Fruit fly (Drosophila melanogaster) whole organism, embryonic: ENCODE data around the gene Argp.
A peak's percentile ranks its signal among the peaks of the same experiment; 100 is the strongest.

Experiments used
- CG11695 ChIP-seq: fragments of 200-800 bp; sonication (Bioruptor generic); IDR thresholded peaks from 3 replicates; pipeline ENCODE4 v1.3.6; 2022; ENCODE audit warnings: missing biosample characterization, missing genetic modification characterization
- CG12299 ChIP-seq: fragments of 200-800 bp; sonication (Bioruptor generic); optimal IDR thresholded peaks from 2 replicates; lab custom pipeline; 2018; ENCODE audit warnings: missing biosample characterization, mild to moderate bottlenecking, missing genetic modification characterization
- CG1233 ChIP-seq: fragments of 200-800 bp; sonication (Bioruptor generic); optimal IDR thresholded peaks from 4 replicates; lab custom pipeline; 2018; ENCODE audit warnings: missing biosample characterization, mild to moderate bottlenecking, missing genetic modification characterization
- CG12942 ChIP-seq: fragments of 200-800 bp; sonication (Bioruptor generic); optimal IDR thresholded peaks from 3 replicates; lab custom pipeline; 2016; ENCODE audit warnings: missing biosample characterization, missing genetic modification characterization
- CG14710 ChIP-seq: fragments of 200-800 bp; sonication (Bioruptor generic); optimal IDR thresholded peaks from 3 replicates; lab custom pipeline; 2019; ENCODE audit warnings: missing biosample characterization, mild to moderate bottlenecking, missing genetic modification characterization, moderate library complexity
- CG15269 ChIP-seq: fragments of 200-800 bp; sonication (Bioruptor generic); optimal IDR thresholded peaks from 2 replicates; lab custom pipeline; 2018; ENCODE audit warnings: missing biosample characterization, mild to moderate bottlenecking, missing genetic modification characterization, moderate library complexity
- CG1529 ChIP-seq: fragments of 200-800 bp; sonication (Bioruptor generic); optimal IDR thresholded peaks from 3 replicates; lab custom pipeline; 2018; ENCODE audit warnings: missing biosample characterization, missing genetic modification characterization
- CG16779 ChIP-seq: fragments of 200-800 bp; sonication (Bioruptor generic); IDR thresholded peaks from 2 replicates; pipeline ENCODE4 v1.3.6; 2022; ENCODE audit warnings: missing biosample characterization, missing genetic modification characterization
- CG2202 ChIP-seq: fragments of 200-800 bp; sonication (Bioruptor generic); optimal IDR thresholded peaks from 2 replicates; lab custom pipeline; 2018; ENCODE audit warnings: missing biosample characterization, mild to moderate bottlenecking, missing genetic modification characterization
- CG2875 ChIP-seq: fragments of 200-800 bp; sonication (Bioruptor generic); optimal IDR thresholded peaks from 2 replicates; lab custom pipeline; 2017; ENCODE audit warnings: missing biosample characterization, mild to moderate bottlenecking, missing genetic modification characterization, missing genetic modification reagents
- CG3163 ChIP-seq: fragments of 200-800 bp; sonication (Bioruptor generic); optimal IDR thresholded peaks from 3 replicates; lab custom pipeline; 2016; ENCODE audit warnings: missing biosample characterization, missing genetic modification characterization
- CG42726 ChIP-seq: fragments of 200-800 bp; sonication (Bioruptor generic); IDR thresholded peaks from 2 replicates; pipeline ENCODE4 v1.3.6; 2022; ENCODE audit warnings: missing biosample characterization, missing genetic modification characterization; ENCODE audit not compliant: partially characterized antibody
- CG4707 ChIP-seq: fragments of 200-800 bp; sonication (Bioruptor generic); optimal IDR thresholded peaks from 2 replicates; lab custom pipeline; 2018; ENCODE audit warnings: missing biosample characterization, mild to moderate bottlenecking, missing genetic modification characterization, moderate library complexity
- CG5953 ChIP-seq: fragments of 200-800 bp; sonication (Bioruptor generic); IDR thresholded peaks from 2 replicates; pipeline ENCODE4 v1.3.6; 2022; ENCODE audit warnings: missing biosample characterization, missing genetic modification characterization
- CG6689 ChIP-seq: fragments of 200-800 bp; sonication (Bioruptor generic); IDR thresholded peaks from 2 replicates; pipeline ENCODE4 v1.3.6; 2022; ENCODE audit warnings: missing biosample characterization, missing genetic modification characterization
- CG7786 ChIP-seq: fragments of 200-800 bp; sonication (Bioruptor generic); optimal IDR thresholded peaks from 2 replicates; lab custom pipeline; 2016; ENCODE audit warnings: missing biosample characterization, missing genetic modification characterization
- CG8089 ChIP-seq: fragments of 200-800 bp; sonication (Bioruptor generic); optimal IDR thresholded peaks from 3 replicates; lab custom pipeline; 2016; ENCODE audit warnings: missing biosample characterization, missing genetic modification characterization
- CG8290 ChIP-seq, 3 experiments: fragments of 200-800 bp; sonication (Bioruptor generic); optimal IDR thresholded peaks; 2 replicates each; lab custom pipeline; 2016 to 2019; ENCODE audit warnings: missing biosample characterization in 3 of 3, missing genetic modification characterization in 3 of 3, mild to moderate bottlenecking in 2 of 3, moderate library complexity in 1 of 3
- CG9215 ChIP-seq: fragments of 200-800 bp; sonication (Bioruptor generic); IDR thresholded peaks from 2 replicates; pipeline ENCODE4 v1.3.6; 2022; ENCODE audit warnings: missing biosample characterization, missing genetic modification characterization
- CG9876 ChIP-seq: fragments of 200-800 bp; sonication (Bioruptor generic); optimal IDR thresholded peaks from 2 replicates; lab custom pipeline; 2016; ENCODE audit warnings: missing biosample characterization, missing genetic modification characterization
- D19A ChIP-seq: fragments of 200-800 bp; optimal IDR thresholded peaks from 3 replicates; lab custom pipeline; 2019; ENCODE audit warnings: missing biosample characterization, mild to moderate bottlenecking, missing genetic modification characterization, moderate library complexity
- Dp ChIP-seq: fragments of 200-800 bp; sonication (Bioruptor generic); optimal IDR thresholded peaks from 2 replicates; lab custom pipeline; 2018; ENCODE audit warnings: missing biosample characterization, mild to moderate bottlenecking, missing genetic modification characterization, moderate library complexity
- Dref ChIP-seq: fragments of 200-800 bp; sonication (Bioruptor generic); IDR thresholded peaks from 2 replicates; pipeline ENCODE4 v1.3.6; 2022; ENCODE audit warnings: missing biosample characterization, missing genetic modification characterization
- Drgx ChIP-seq: fragments of 200-800 bp; sonication (Bioruptor generic); IDR thresholded peaks from 2 replicates; pipeline ENCODE4 v1.3.6; 2022; ENCODE audit warnings: missing biosample characterization, missing genetic modification characterization
- Elba2 ChIP-seq: fragments of 200-800 bp; sonication (Bioruptor generic); optimal IDR thresholded peaks from 3 replicates; lab custom pipeline; 2016; ENCODE audit warnings: missing biosample characterization, missing genetic modification characterization
- Ets65A ChIP-seq: fragments of 200-800 bp; sonication (Bioruptor generic); peaks from one replicate; lab custom pipeline; 2016; ENCODE audit warnings: missing biosample characterization, missing genetic modification characterization
- Ets97D ChIP-seq: fragments of 200-800 bp; sonication (Bioruptor generic); optimal IDR thresholded peaks from 3 replicates; lab custom pipeline; 2016; ENCODE audit warnings: missing biosample characterization, missing genetic modification characterization
- Fer3 ChIP-seq: fragments of 200-800 bp; sonication (Bioruptor generic); optimal IDR thresholded peaks from 2 replicates; lab custom pipeline; 2018; ENCODE audit warnings: missing biosample characterization, mild to moderate bottlenecking, missing genetic modification characterization, moderate library complexity
- HHEX ChIP-seq: fragments of 200-800 bp; sonication (Bioruptor generic); optimal IDR thresholded peaks from 3 replicates; lab custom pipeline; 2017; ENCODE audit warnings: missing biosample characterization, mild to moderate bottlenecking, missing genetic modification characterization, missing genetic modification reagents
- HLHmδ ChIP-seq: fragments of 200-800 bp; sonication (Bioruptor generic); optimal IDR thresholded peaks from 2 replicates; lab custom pipeline; 2018; ENCODE audit warnings: missing biosample characterization, mild to moderate bottlenecking, missing genetic modification characterization, moderate library complexity
- Hr78 ChIP-seq, 2 experiments: fragments of 200-800 bp in 1 of 2; fragments of >200 bp in 1 of 2; sonication (Bioruptor generic) in 1 of 2; optimal IDR thresholded peaks; 2 replicates each; lab custom pipeline; 2017 to 2019; ENCODE audit warnings: missing biosample characterization in 2 of 2, missing genetic modification characterization in 2 of 2, mild to moderate bottlenecking in 1 of 2, moderate library complexity in 1 of 2
- Med ChIP-seq: fragments of 200-800 bp; sonication (Bioruptor generic); peaks from one replicate; lab custom pipeline; 2016; ENCODE audit warnings: missing biosample characterization, missing genetic modification characterization, mild to moderate bottlenecking, inconsistent platforms, moderate library complexity
- Neu2 ChIP-seq: fragments of 200-800 bp; sonication (Bioruptor generic); optimal IDR thresholded peaks from 3 replicates; lab custom pipeline; 2016; ENCODE audit warnings: missing biosample characterization, missing genetic modification characterization, borderline replicate concordance
- Sox100B ChIP-seq: fragments of 200-800 bp; sonication (Bioruptor generic); optimal IDR thresholded peaks from 3 replicates; lab custom pipeline; 2018; ENCODE audit warnings: missing biosample characterization, mild to moderate bottlenecking, missing genetic modification characterization
- Sry-β ChIP-seq: fragments of 200-800 bp; sonication (Bioruptor generic); optimal IDR thresholded peaks from 2 replicates; lab custom pipeline; 2018; ENCODE audit warnings: missing biosample characterization, mild to moderate bottlenecking, missing genetic modification characterization, moderate library complexity
- danr ChIP-seq: fragments of 200-800 bp; sonication (Bioruptor generic); IDR thresholded peaks from 2 replicates; pipeline ENCODE4 v1.3.6; 2022; ENCODE audit warnings: missing biosample characterization, missing genetic modification characterization
- eve ChIP-seq, 2 experiments: fragments of >200 bp; optimal IDR thresholded peaks; 2 replicates each; lab custom pipeline; 2017; ENCODE audit warnings: missing biosample characterization in 2 of 2, missing genetic modification characterization in 2 of 2
- fd96Cb ChIP-seq: fragments of 200-800 bp; sonication (Bioruptor generic); optimal IDR thresholded peaks from 2 replicates; lab custom pipeline; 2018; ENCODE audit warnings: missing biosample characterization, mild to moderate bottlenecking, missing genetic modification characterization, moderate library complexity
- jing ChIP-seq: fragments of 200-800 bp; sonication (Bioruptor generic); optimal IDR thresholded peaks from 2 replicates; lab custom pipeline; 2018; ENCODE audit warnings: missing biosample characterization, mild to moderate bottlenecking, missing genetic modification characterization
- nom ChIP-seq: fragments of 200-800 bp; sonication (Bioruptor generic); optimal IDR thresholded peaks from 2 replicates; lab custom pipeline; 2017; ENCODE audit warnings: missing biosample characterization, missing genetic modification characterization, mild to moderate bottlenecking, moderate library complexity, missing genetic modification reagents
- phol ChIP-seq: fragments of 200-800 bp; sonication (Bioruptor generic); optimal IDR thresholded peaks from 3 replicates; lab custom pipeline; 2018; ENCODE audit warnings: missing biosample characterization, mild to moderate bottlenecking, missing genetic modification characterization, moderate library complexity
- schlank ChIP-seq: fragments of 200-800 bp; sonication (Bioruptor generic); optimal IDR thresholded peaks from 2 replicates; lab custom pipeline; 2018; ENCODE audit warnings: missing biosample characterization, mild to moderate bottlenecking, missing genetic modification characterization
- sna ChIP-seq: fragments of 200-800 bp; sonication (Bioruptor generic); IDR thresholded peaks from 2 replicates; pipeline ENCODE4 v1.3.6; 2022; ENCODE audit warnings: missing biosample characterization, missing genetic modification characterization; ENCODE audit not compliant: partially characterized antibody
- stc ChIP-seq: fragments of 200-800 bp; sonication (Bioruptor generic); IDR thresholded peaks from 2 replicates; pipeline ENCODE4 v1.3.6; 2022; ENCODE audit warnings: missing biosample characterization, missing genetic modification characterization
- tap ChIP-seq: fragments of 200-800 bp; optimal IDR thresholded peaks from 3 replicates; lab custom pipeline; 2019; ENCODE audit warnings: missing biosample characterization, mild to moderate bottlenecking, missing genetic modification characterization, moderate library complexity

Argp gene

DNA sequence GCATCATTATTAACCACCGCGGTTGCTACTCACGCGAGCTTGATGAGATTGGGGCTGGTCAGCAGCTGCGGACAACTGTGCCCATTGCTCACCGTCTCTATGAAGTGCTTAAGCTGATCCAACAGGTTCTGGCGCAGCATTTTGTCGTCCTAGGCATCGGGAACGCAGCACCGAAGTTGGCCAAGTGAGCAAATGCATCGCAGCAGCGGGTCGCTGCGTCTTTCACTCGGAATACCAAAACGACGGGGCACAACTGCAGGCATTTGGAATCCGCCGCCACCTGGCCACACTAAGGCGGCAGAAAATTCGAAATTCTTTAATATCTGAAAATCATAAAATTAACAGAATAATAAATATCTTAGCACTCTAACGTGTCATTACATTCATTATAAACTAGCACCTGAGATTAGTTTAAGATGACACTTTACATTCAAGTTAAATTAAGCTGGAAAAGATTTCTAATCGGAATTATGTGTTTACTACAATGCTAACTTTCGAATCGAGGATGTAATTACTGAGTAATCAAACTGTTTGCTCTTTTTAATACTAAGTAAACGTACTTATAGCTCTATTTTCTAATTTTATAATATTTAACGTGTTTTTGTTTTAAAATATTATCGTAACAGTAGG is 26.6 kb downstream of the Argp start (continued):
- no peak for TF ChIP-seq sna (GFP tag; lab: Robert Waterston, UW)
- peak; percentile 61 for TF ChIP-seq HLHmδ (GFP tag; lab: Kevin White, UChicago)
- no peak for TF ChIP-seq Drgx (GFP tag; lab: Robert Waterston, UW)
- peak; percentile 70 for TF ChIP-seq Med (GFP tag; lab: Kevin White, UChicago)
- no peak for TF ChIP-seq jing (GFP tag; lab: Kevin White, UChicago)
- no peak; the same call in 1 of the 2 replicates for TF ChIP-seq CG42726 (GFP tag; lab: Robert Waterston, UW)

DNA sequence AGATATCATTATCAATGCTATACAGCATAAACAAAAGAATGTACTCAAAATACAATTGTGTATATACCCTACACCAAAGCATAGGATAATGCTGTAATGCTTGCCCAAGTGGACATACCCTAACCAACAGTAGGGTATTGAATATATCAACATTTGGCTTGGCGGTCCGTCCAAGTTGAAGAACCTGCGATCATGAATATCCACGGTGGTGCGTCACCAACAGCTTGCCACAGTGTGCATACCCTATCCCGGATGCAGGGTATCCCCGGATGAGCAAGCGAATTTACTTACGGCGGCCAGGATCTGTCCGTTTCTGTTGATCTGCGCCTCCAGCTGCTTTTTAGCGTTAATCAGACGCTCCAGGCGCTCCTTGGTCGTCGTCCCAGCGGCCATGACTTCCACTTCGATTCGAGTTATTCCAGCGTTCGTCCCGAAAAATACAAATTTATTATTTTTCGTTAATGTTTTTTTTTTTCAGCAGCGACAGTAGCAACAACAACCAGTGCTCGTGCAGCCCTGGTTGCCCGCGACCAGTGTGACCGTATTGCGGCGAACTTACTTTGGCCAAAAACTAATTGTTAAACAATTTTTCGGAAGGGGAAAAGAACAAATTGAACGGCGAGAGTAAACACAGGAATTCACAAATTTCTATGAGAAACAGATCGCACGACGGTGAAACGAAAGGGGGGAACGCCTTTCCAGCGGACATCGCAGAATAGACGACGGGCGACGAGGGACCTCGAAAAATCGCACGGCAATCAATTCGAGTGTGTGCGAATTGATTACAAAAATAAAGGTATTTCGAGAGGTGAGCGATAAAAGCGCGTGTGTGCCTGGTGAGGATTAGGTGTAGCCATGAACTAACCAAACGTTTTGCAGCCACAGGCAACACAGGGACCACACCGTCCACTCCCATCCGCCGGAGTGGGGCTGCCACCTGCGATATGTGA is 33.3 kb downstream of the Argp start, which contains the start of the genes Lkb1 and CG9588:
Gene Lkb1 (plus strand): TSS at position 413 of the 950 bp plus-strand sequence.
Gene CG9588 (minus strand): TSS at position 545 of the 950 bp plus-strand sequence.
- peak; percentile 77 for TF ChIP-seq CG5953 (GFP tag; lab: Robert Waterston, UW)
- peak; percentile 94 for TF ChIP-seq Ets65A (GFP tag; lab: Kevin White, UChicago)
- TF ChIP-seq Sox100B = no peak
- no peak for TF ChIP-seq eve (GFP tag; optimal IDR thresholded peaks at IDR 0.05; lab: Kevin White, UChicago)
- no peak for TF ChIP-seq tap (tag; lab: Kevin White, UChicago)
- TF ChIP-seq schlank = no peak
- TF ChIP-seq CG7786 (GFP tag; lab: Kevin White, UChicago) = peak; percentile 70
- TF ChIP-seq CG12942 (GFP tag; lab: Kevin White, UChicago) = peak; percentile 57
- peak; percentile 71 for TF ChIP-seq D19A (tag; lab: Kevin White, UChicago)
- TF ChIP-seq CG15269 (tag; lab: Kevin White, UChicago) = no peak
- TF ChIP-seq nom = peak; percentile 40
- no peak for TF ChIP-seq stc
- no peak for TF ChIP-seq CG8089 (GFP tag; lab: Kevin White, UChicago)
- TF ChIP-seq CG6689 (GFP tag; lab: Robert Waterston, UW) = peak; percentile 81
- TF ChIP-seq CG4707 (GFP tag; lab: Kevin White, UChicago) = no peak
- TF ChIP-seq Elba2 = no peak
- TF ChIP-seq CG1233 (GFP tag; lab: Kevin White, UChicago) = peak; percentile 32
- TF ChIP-seq Dp (GFP tag; lab: Kevin White, UChicago) = peak; percentile 17
- TF ChIP-seq phol (tag; lab: Kevin White, UChicago) = peak; percentile 16
- peak; percentile 72; the same call in 2 of the 3 replicates for TF ChIP-seq CG11695 (GFP tag; lab: Robert Waterston, UW)
- no peak for TF ChIP-seq CG3163
- TF ChIP-seq CG14710 (tag; lab: Kevin White, UChicago) = peak; percentile 27
- TF ChIP-seq Neu2 (GFP tag; lab: Kevin White, UChicago) = no peak
- no peak for TF ChIP-seq Dref (GFP tag; lab: Robert Waterston, UW)
- peak; percentile 70; the same call in 1 of the 2 replicates for TF ChIP-seq CG16779 (GFP tag; lab: Robert Waterston, UW)
- peak; percentile 45 for TF ChIP-seq Fer3
- TF ChIP-seq Ets97D = peak; percentile 40
- TF ChIP-seq CG2202 (tag; lab: Kevin White, UChicago) = no peak
- peak; percentile 70 for TF ChIP-seq CG9215 (GFP tag; lab: Robert Waterston, UW)
- TF ChIP-seq CG9876 (GFP tag; lab: Kevin White, UChicago) = no peak
- TF ChIP-seq danr = no peak
- TF ChIP-seq CG1529 (GFP tag; lab: Kevin White, UChicago) = no peak
- TF ChIP-seq Sry-β = no peak
- TF ChIP-seq CG2875 = peak; percentile 25
- no peak for TF ChIP-seq Hr78 (GFP tag; optimal IDR thresholded peaks at IDR 0.05; lab: Kevin White, UChicago)
- peak; percentile 35 for TF ChIP-seq HHEX (GFP tag; lab: Kevin White, UChicago)
- TF ChIP-seq CG12299 (tag; lab: Kevin White, UChicago) = peak; percentile 9
- TF ChIP-seq CG8290 (GFP tag; optimal IDR thresholded peaks at IDR 0.05; lab: Kevin White, UChicago) = no peak
- peak in 1 of 2 experiments; percentile 73 for TF ChIP-seq CG8290 (tag; optimal IDR thresholded peaks at IDR 0.05; lab: Kevin White, UChicago)
- peak; percentile 61 for TF ChIP-seq fd96Cb (tag; lab: Kevin White, UChicago)
